Fruit fly (Drosophila melanogaster) whole organism, embryonic: ENCODE results near the gene CG9733.

Experiments used
- cwo ChIP-seq: fragments of 200-800 bp; sonication (Bioruptor generic); optimal IDR thresholded peaks from 3 replicates; lab custom pipeline; 2017; ENCODE audit warnings: missing biosample characterization, missing genetic modification characterization, mild to moderate bottlenecking, moderate library complexity, missing genetic modification reagents
- ro ChIP-seq: fragments of 200-800 bp; sonication (Bioruptor generic); IDR thresholded peaks from 2 replicates; pipeline ENCODE4 v1.3.6; 2022; ENCODE audit warnings: missing biosample characterization, missing genetic modification characterization
- stc ChIP-seq: fragments of 200-800 bp; sonication (Bioruptor generic); IDR thresholded peaks from 2 replicates; pipeline ENCODE4 v1.3.6; 2022; ENCODE audit warnings: missing biosample characterization, missing genetic modification characterization

DNA sequence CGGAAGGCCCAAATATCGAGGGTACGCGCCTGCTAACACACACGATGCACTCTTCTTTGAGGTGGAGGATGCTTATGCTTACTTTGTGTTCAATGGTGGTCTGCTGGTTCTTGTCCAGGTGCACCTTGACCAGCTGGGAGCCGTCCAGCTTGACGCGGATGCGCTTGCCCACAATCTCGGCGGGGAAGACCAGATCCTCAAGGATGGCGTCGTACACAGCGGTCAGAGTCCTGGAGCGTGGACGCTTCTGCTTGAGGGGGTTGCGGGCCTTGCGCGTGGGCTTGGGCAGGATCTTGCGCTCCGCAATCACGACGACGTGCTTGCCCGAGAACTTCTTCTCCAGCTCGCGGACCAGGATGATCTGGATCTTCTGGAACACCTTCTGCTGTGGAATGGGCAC, 38.5 kb downstream of the CG9733 start:
- no peak for TF ChIP-seq ro
- no peak for TF ChIP-seq cwo
- no peak for TF ChIP-seq stc (GFP tag; lab: Robert Waterston, UW)
